Fruit fly (Drosophila melanogaster) whole organism, pupa: ENCODE data around the gene CG42699.

Experiments
- CG14655 ChIP-seq: fragments of 200-800 bp; sonication (Bioruptor generic); optimal IDR thresholded peaks from 3 replicates; lab custom pipeline; 2017; ENCODE audit warnings: mild to moderate bottlenecking, missing biosample characterization, missing genetic modification reagents, missing genetic modification characterization
- CG15710 ChIP-seq: fragments of 200-800 bp; sonication (Bioruptor generic); optimal IDR thresholded peaks from 2 replicates; lab custom pipeline; 2018; ENCODE audit warnings: missing biosample characterization, mild to moderate bottlenecking, missing genetic modification characterization, moderate library complexity
- CG34367 ChIP-seq: fragments of 200-800 bp; sonication (Bioruptor generic); optimal IDR thresholded peaks from 2 replicates; lab custom pipeline; 2018; ENCODE audit warnings: missing biosample characterization, mild to moderate bottlenecking, missing genetic modification characterization
- EcR ChIP-seq: fragments of 200-800 bp; sonication (Bioruptor generic); optimal IDR thresholded peaks from 3 replicates; lab custom pipeline; 2019; ENCODE audit warnings: missing biosample characterization, missing genetic modification characterization, mild to moderate bottlenecking, moderate library complexity, missing genetic modification reagents
- Ets98B ChIP-seq: fragments of 200-800 bp; sonication (Bioruptor generic); IDR thresholded peaks from 2 replicates; pipeline ENCODE4 v1.3.6; 2022; ENCODE audit warnings: missing biosample characterization, missing genetic modification characterization
- Snoo ChIP-seq: fragments of 200-800 bp; sonication (Bioruptor generic); optimal IDR thresholded peaks from 3 replicates; lab custom pipeline; 2017; ENCODE audit warnings: missing biosample characterization, mild to moderate bottlenecking, missing genetic modification characterization, inconsistent platforms

DNA sequence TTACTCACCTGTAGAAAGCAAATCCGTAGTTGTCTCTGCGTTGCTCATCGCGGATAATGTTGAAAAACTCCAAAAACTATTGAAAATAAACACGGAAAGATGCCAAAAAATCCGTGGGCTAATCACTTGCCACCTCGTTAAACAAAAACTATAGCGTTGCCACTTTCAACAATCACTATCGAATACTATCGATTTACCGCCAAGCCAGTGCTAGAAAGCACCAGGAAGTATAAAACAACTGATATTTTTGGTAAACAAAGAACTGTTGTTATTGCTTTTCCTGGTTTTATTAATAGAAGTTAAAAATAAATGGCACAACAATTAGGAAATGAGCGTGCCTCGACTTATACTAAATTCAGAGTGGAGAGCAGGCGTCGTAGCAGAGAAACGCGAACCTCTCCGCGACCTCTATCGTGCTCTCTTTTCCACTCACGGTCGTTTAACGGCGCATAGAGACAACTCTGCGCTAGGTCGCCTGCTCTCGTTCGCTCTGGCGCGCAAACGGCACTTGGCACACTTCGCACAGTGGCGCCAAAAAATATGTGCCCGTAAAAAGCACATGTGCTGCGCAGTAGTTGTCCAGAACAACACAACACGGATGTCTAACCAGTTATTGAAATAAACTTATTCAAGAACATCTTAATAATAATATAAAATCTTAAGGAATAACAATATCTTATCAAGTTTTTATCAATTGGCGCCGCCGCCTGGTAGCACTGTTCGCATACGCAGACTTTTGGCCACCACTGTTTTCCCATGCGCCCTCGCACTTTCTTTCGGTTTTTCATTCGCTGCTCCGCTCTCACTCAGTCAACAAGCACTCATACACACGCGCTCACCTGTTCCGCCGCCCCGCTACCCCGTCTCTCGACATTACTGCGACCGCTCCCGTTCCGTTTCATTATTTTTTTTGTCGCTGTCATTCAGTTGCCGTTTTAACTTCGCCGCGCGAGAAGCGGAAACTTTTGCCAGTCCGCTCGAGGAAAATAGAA lies 9.2 kb upstream of the CG42699 start, which contains the start of the genes lin-52 and CG15771:
- TF ChIP-seq CG14655 (GFP tag; lab: Kevin White, UChicago) (peak; percentile 97), Ets98B (peak; percentile 92), EcR (GFP tag; lab: Kevin White, UChicago) (peak; percentile 59), CG15710 (tag; lab: Kevin White, UChicago) (peak; percentile 95), Snoo (peak; percentile 97), CG34367 (peak; percentile 92)
